Fruit fly (Drosophila melanogaster): ENCODE data around the gene CG12084.
A peak's percentile ranks its signal among the peaks of the same experiment; 100 is the strongest.

Gene CG12084

DNA sequence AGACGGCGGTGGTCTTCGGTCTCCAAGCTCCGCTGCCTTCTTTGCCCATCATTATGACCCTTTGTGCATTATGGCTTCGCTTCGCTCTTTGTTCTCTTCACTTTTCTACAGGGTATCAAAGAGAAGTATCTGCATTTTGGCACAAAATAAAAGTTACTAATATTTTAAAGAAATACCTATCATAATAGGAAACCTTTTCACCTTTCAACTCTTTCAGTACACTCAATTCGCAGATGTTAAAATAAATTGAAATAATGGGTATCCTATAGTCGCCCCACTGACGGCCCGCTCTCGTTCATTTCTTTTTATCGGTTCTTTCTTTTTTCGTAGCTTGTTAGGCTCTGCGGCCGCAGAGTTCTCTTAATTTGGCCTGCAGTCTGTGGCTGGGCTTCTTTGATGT, 53.5 kb downstream of the CG12084 start (continued):
- TF ChIP-seq CG16863 (GFP tag; optimal IDR thresholded peaks at IDR 0.05) (peak; percentile 85), Neu2 (GFP tag; optimal IDR thresholded peaks at IDR 0.05; ENCODE audit: borderline replicate concordance) (no peak), sc (optimal IDR thresholded peaks at IDR 0.05) (no peak), sc (GFP tag; optimal IDR thresholded peaks at IDR 0.05) (peak; percentile 89), CG8388 (GFP tag; optimal IDR thresholded peaks at IDR 0.05) (peak; percentile 86), emc (GFP tag; optimal IDR thresholded peaks at IDR 0.05) (no peak), CG7987 (GFP tag; optimal IDR thresholded peaks at IDR 0.05) (no peak), Ets65A (GFP tag) (peak; percentile 97), CG34422 (GFP tag; IDR thresholded peaks at IDR 0.05) (peak; percentile 90), CG43689 (GFP tag; IDR thresholded peaks at IDR 0.05) (no peak), Six4 (GFP tag; optimal IDR thresholded peaks at IDR 0.05) (peak; percentile 89), crc (GFP tag; optimal IDR thresholded peaks at IDR 0.05) (peak; percentile 26), gcm (GFP tag; optimal IDR thresholded peaks at IDR 0.05) (peak; percentile 80), CG17385 (GFP tag; optimal IDR thresholded peaks at IDR 0.05) (peak; percentile 79), HHEX (GFP tag; optimal IDR thresholded peaks at IDR 0.05) (peak; percentile 64), insv (GFP tag; optimal IDR thresholded peaks at IDR 0.05) (no peak), so (GFP tag; IDR thresholded peaks at IDR 0.05) (peak; percentile 83), nerfin-1 (tag; optimal IDR thresholded peaks at IDR 0.05) (peak; percentile 88), bigmax (GFP tag; optimal IDR thresholded peaks at IDR 0.05) (no peak), trh (GFP tag; optimal IDR thresholded peaks at IDR 0.05) (peak; percentile 67), CG15696 (tag; optimal IDR thresholded peaks at IDR 0.05) (peak; percentile 89), CG10321 (GFP tag; IDR thresholded peaks at IDR 0.05) (no peak), CG10565 (GFP tag; optimal IDR thresholded peaks at IDR 0.05) (peak; percentile 19), jigr1 (GFP tag; IDR thresholded peaks at IDR 0.05) (peak; percentile 75; the same call in 1 of the 3 replicates), CG16813 (GFP tag; IDR thresholded peaks at IDR 0.05; ENCODE audit: partially characterized antibody) (no peak), CG12659 (GFP tag; optimal IDR thresholded peaks at IDR 0.05) (peak; percentile 48), Gsc (GFP tag; IDR thresholded peaks at IDR 0.05) (peak; percentile 73), CG13287 (GFP tag; IDR thresholded peaks at IDR 0.05; ENCODE audit: partially characterized antibody) (no peak), CG2678 (tag; optimal IDR thresholded peaks at IDR 0.05) (peak; percentile 87), CG2129 (GFP tag; IDR thresholded peaks at IDR 0.05; ENCODE audit: partially characterized antibody) (no peak), gt (GFP tag; IDR thresholded peaks at IDR 0.05) (peak; percentile 84), slbo (GFP tag; IDR thresholded peaks at IDR 0.05) (peak; percentile 23; the same call in 1 of the 2 replicates), twi (tag; optimal IDR thresholded peaks at IDR 0.05) (peak; percentile 93), CG15073 (GFP tag; optimal IDR thresholded peaks at IDR 0.05) (peak; percentile 72), CG17829 (tag; optimal IDR thresholded peaks at IDR 0.05) (peak; percentile 95), dmrt99B (tag; optimal IDR thresholded peaks at IDR 0.05) (peak; percentile 81), Nf-YB (GFP tag; optimal IDR thresholded peaks at IDR 0.05) (peak; percentile 76), cas (GFP tag; IDR thresholded peaks at IDR 0.05) (no peak), CG14710 (tag; optimal IDR thresholded peaks at IDR 0.05) (peak; percentile 93), lola (GFP tag; optimal IDR thresholded peaks at IDR 0.05) (peak in 1 of 3 experiments; percentile 97), Aef1 (GFP tag; IDR thresholded peaks at IDR 0.05) (peak; percentile 28; the same call in 1 of the 3 replicates), CG7271 (tag; optimal IDR thresholded peaks at IDR 0.05) (peak; percentile 79), E2f1 (GFP tag; IDR thresholded peaks at IDR 0.05) (peak; percentile 77), al (GFP tag; IDR thresholded peaks at IDR 0.05) (no peak), CG14965 (GFP tag; optimal IDR thresholded peaks at IDR 0.05; ENCODE audit: borderline replicate concordance) (peak; percentile 39), croc (GFP tag; conservative IDR thresholded peaks at IDR 0.05) (peak; percentile 95), CG5953 (GFP tag; IDR thresholded peaks at IDR 0.05) (0 out of 2 replicates have a peak, but pooled peaks have one; percentile 43), CG8478 (optimal IDR thresholded peaks at IDR 0.05) (no peak), grn (GFP tag; optimal IDR thresholded peaks at IDR 0.05) (peak; percentile 31), CG11085 (GFP tag; IDR thresholded peaks at IDR 0.05) (no peak; the same call in 1 of the 2 replicates), Gug (GFP tag; IDR thresholded peaks at IDR 0.05) (peak; percentile 77; the same call in 2 of the 4 replicates)
